Worm (Caenorhabditis elegans) whole organism, young adult: ENCODE measurements around the gene str-181.

Source experiments
- ama-1 ChIP-seq, 3 experiments: fragments of 150-350 bp in 1 of 3; sonication (generic microtip) in 2 of 3; optimal IDR thresholded peaks; 2 replicates each; lab custom pipeline; 2014 to 2018; ENCODE audit warnings: missing biosample characterization in 2 of 3, missing genetic modification characterization in 2 of 3, missing genetic modification reagents in 2 of 3
- efl-1 ChIP-seq: fragments of 150-350 bp; optimal IDR thresholded peaks from 2 replicates; lab custom pipeline; 2014; ENCODE audit warnings: missing biosample characterization, missing genetic modification reagents, missing genetic modification characterization
- sea-2 ChIP-seq: fragments of 200-800 bp; sonication (Bioruptor generic); IDR thresholded peaks from 2 replicates; pipeline ENCODE4 v1.3.6; 2022; ENCODE audit warnings: missing genetic modification characterization, missing compliant biosample characterization

DNA sequence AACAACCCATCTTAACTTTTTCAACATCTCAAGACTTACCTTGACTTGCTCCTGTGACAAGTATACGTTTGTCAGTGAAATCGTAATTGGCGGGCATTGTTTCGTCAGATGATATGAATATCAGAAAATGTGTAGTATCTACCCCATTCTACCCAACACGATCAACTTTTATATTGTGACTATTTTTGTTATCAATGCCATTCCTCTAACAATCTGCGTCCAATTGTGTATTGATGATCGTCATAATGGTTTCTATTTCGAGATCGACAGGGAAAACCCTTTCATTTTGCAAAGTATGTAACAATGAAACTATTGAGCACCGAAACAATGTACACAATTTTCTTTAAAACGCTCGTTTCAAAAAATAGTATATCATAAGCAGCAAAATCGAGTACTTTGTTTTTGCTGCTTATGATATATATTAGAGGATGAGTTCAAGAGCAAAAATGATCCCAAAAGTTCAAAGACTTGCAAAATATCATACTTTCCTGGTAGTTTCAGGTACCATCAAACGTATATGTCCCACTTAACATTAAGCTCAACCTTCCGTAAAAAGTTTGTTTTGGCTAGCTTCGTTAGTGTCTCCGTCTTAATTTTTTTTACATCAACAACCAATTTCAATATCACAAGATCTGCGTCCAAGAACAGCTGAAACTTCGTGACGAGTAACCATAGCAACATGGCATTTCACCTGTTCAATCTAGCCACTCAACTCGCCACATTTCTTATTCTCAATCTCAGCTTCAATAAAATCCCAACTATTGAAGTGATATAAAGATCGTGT is 15.1 kb upstream of the str-181 start, which contains the start of the genes dhs-21 and xbx-9:
- TF ChIP-seq efl-1 (GFP tag; lab: Kevin White, UChicago) (no peak), sea-2 (no peak), ama-1 (optimal IDR thresholded peaks at IDR 0.05; lab: Kevin White, UChicago) (no peak), ama-1 (GFP tag; optimal IDR thresholded peaks at IDR 0.05; lab: Kevin White, UChicago) (no peak)
